Fruit fly (Drosophila melanogaster): ENCODE measurements around the gene CG4558.
A peak's percentile ranks its signal among the peaks of the same experiment; 100 is the strongest.

CG4558 gene

dm6 chrX:6859756-6860412 is 10.3 kb downstream of the CG4558 start (continued):
- TF ChIP-seq CG7556 (GFP tag; optimal IDR thresholded peaks at IDR 0.05) = peak; percentile 72
- peak; percentile 54 for TF ChIP-seq trem (tag; optimal IDR thresholded peaks at IDR 0.05)
- peak; percentile 30 for TF ChIP-seq CG18619 (GFP tag; optimal IDR thresholded peaks at IDR 0.05)
- no peak for TF ChIP-seq h (optimal IDR thresholded peaks at IDR 0.05)
- TF ChIP-seq sd (tag; optimal IDR thresholded peaks at IDR 0.05) = peak; percentile 27
- TF ChIP-seq Rfx (GFP tag; IDR thresholded peaks at IDR 0.05) = peak; percentile 88
- TF ChIP-seq bab2 (GFP tag; optimal IDR thresholded peaks at IDR 0.05) = no peak
- peak; percentile 85 for TF ChIP-seq ftz-f1 (GFP tag; optimal IDR thresholded peaks at IDR 0.05)
- TF ChIP-seq CG8359 (GFP tag; optimal IDR thresholded peaks at IDR 0.05; ENCODE audit: borderline replicate concordance) = peak; percentile 59
- TF ChIP-seq tgo (GFP tag; IDR thresholded peaks at IDR 0.05) = peak; percentile 71
- TF ChIP-seq luna (GFP tag; optimal IDR thresholded peaks at IDR 0.05) = no peak
- no peak for TF ChIP-seq CG1024 (GFP tag; IDR thresholded peaks at IDR 0.05)
- TF ChIP-seq sqz (GFP tag; optimal IDR thresholded peaks at IDR 0.05) = peak; percentile 12
- peak; percentile 79 for TF ChIP-seq ems (GFP tag; optimal IDR thresholded peaks at IDR 0.05)
- peak; percentile 53 for TF ChIP-seq Jarid2 (GFP tag; optimal IDR thresholded peaks at IDR 0.05)
- no peak for TF ChIP-seq hkb (optimal IDR thresholded peaks at IDR 0.05)
- peak; percentile 65; the same call in 1 of the 2 replicates for TF ChIP-seq hkb (GFP tag; IDR thresholded peaks at IDR 0.05)
- TF ChIP-seq CG9609 (GFP tag; optimal IDR thresholded peaks at IDR 0.05) = no peak
- TF ChIP-seq NK7.1 (GFP tag; optimal IDR thresholded peaks at IDR 0.05) = no peak
- peak; percentile 23 for TF ChIP-seq CG7987 (GFP tag; optimal IDR thresholded peaks at IDR 0.05)
- TF ChIP-seq D19B (GFP tag; optimal IDR thresholded peaks at IDR 0.05) = peak; percentile 83
- TF ChIP-seq Xbp1 (GFP tag; optimal IDR thresholded peaks at IDR 0.05) = no peak
- TF ChIP-seq CoRest (tag; optimal IDR thresholded peaks at IDR 0.05) = peak; percentile 64
- TF ChIP-seq peb (GFP tag; IDR thresholded peaks at IDR 0.05) = 0 out of 2 replicates have a peak, but pooled peaks have one; percentile 28
- TF ChIP-seq CG11456 (GFP tag; IDR thresholded peaks at IDR 0.05) = peak; percentile 79
- peak; percentile 74 for TF ChIP-seq Nf-YC (tag; optimal IDR thresholded peaks at IDR 0.05)
- peak; percentile 48 for TF ChIP-seq CG6254 (GFP tag; optimal IDR thresholded peaks at IDR 0.05)
- no peak for TF ChIP-seq hth (optimal IDR thresholded peaks at IDR 0.05)
- peak; percentile 14 for TF ChIP-seq CG8290 (GFP tag; optimal IDR thresholded peaks at IDR 0.05)
- peak in 1 of 2 experiments; percentile 43 for TF ChIP-seq CG8290 (tag; optimal IDR thresholded peaks at IDR 0.05)
- peak; percentile 56; the same call in 1 of the 2 replicates for TF ChIP-seq CG31224 (GFP tag; IDR thresholded peaks at IDR 0.05)
- TF ChIP-seq Adf1 (GFP tag; IDR thresholded peaks at IDR 0.05) = peak; percentile 88
- TF ChIP-seq CG3838 (GFP tag; optimal IDR thresholded peaks at IDR 0.05) = no peak
- TF ChIP-seq B-H1 (GFP tag; IDR thresholded peaks at IDR 0.05) = peak; percentile 58
- TF ChIP-seq Trl (optimal IDR thresholded peaks at IDR 0.05) = no peak
- peak; percentile 78 for TF ChIP-seq Trl (GFP tag; optimal IDR thresholded peaks at IDR 0.05)
- TF ChIP-seq Asciz (GFP tag; optimal IDR thresholded peaks at IDR 0.05) = peak; percentile 82
- peak; percentile 83 for TF ChIP-seq Antp (GFP tag; optimal IDR thresholded peaks at IDR 0.05)
- no peak for TF ChIP-seq Tbp (GFP tag; optimal IDR thresholded peaks at IDR 0.05)
- peak; percentile 71 for TF ChIP-seq jumu (GFP tag; optimal IDR thresholded peaks at IDR 0.05)
- TF ChIP-seq Mad (GFP tag; optimal IDR thresholded peaks at IDR 0.05) = no peak
- no peak for TF ChIP-seq E2f2 (GFP tag; IDR thresholded peaks at IDR 0.05)
- TF ChIP-seq cg (GFP tag; optimal IDR thresholded peaks at IDR 0.05) = peak; percentile 43
- no peak for TF ChIP-seq Mes4 (GFP tag; optimal IDR thresholded peaks at IDR 0.05)
- peak; percentile 79 for TF ChIP-seq CG9932 (GFP tag; IDR thresholded peaks at IDR 0.05)
- TF ChIP-seq CG2678 (tag; optimal IDR thresholded peaks at IDR 0.05) = peak; percentile 92
- no peak for TF ChIP-seq Hr39 (optimal IDR thresholded peaks at IDR 0.05)
- TF ChIP-seq en (GFP tag; optimal IDR thresholded peaks at IDR 0.05) = peak; percentile 80
- TF ChIP-seq corto (GFP tag; optimal IDR thresholded peaks at IDR 0.05) = peak; percentile 21
- TF ChIP-seq CG7928 (GFP tag; optimal IDR thresholded peaks at IDR 0.05) = peak; percentile 20
- no peak for TF ChIP-seq dan (GFP tag; IDR thresholded peaks at IDR 0.05)
- peak; percentile 21 for TF ChIP-seq unpg (GFP tag; optimal IDR thresholded peaks at IDR 0.05)
- TF ChIP-seq CG13894 (tag; optimal IDR thresholded peaks at IDR 0.05) = peak; percentile 38

Measured in whole organism, embryonic.